Worm (Caenorhabditis elegans): ENCODE data around the gene wrt-6.

ce11 chrX:3469332-3469731 is 10.7 kb upstream of the wrt-6 start:
- no peak for TF ChIP-seq nhr-237 (tag; optimal IDR thresholded peaks at IDR 0.05)
- TF ChIP-seq ztf-4 (tag; optimal IDR thresholded peaks at IDR 0.05), result no peak
- no peak for TF ChIP-seq ztf-1 (GFP tag; conservative IDR thresholded peaks at IDR 0.05)
- no peak for TF ChIP-seq fos-1 (tag; optimal IDR thresholded peaks at IDR 0.05)
- TF ChIP-seq nhr-77 (tag; optimal IDR thresholded peaks at IDR 0.05), result no peak
- TF ChIP-seq dmd-4 (tag; optimal IDR thresholded peaks at IDR 0.05), result no peak
- TF ChIP-seq mdl-1 (tag; optimal IDR thresholded peaks at IDR 0.05), result no peak
- no peak for TF ChIP-seq ama-1 (optimal IDR thresholded peaks at IDR 0.05)
- no peak for TF ChIP-seq lin-13 (GFP tag; optimal IDR thresholded peaks at IDR 0.05)
- no peak for TF ChIP-seq elt-1 (tag; optimal IDR thresholded peaks at IDR 0.05)

Data from whole organism, L2 larva.